Worm (Caenorhabditis elegans): ENCODE data around the gene lit-1.

The lit-1 gene

ce11 chrIII:13710666-13711065, 8.9 kb downstream of the lit-1 start (continued):
- TF ChIP-seq skn-1 (tag; optimal IDR thresholded peaks at IDR 0.05) (no peak), nhr-90 (tag; optimal IDR thresholded peaks at IDR 0.05; ENCODE audit: poor library complexity) (peak; percentile 39), nhr-85 (tag) (peak; percentile 85), unc-30 (tag; optimal IDR thresholded peaks at IDR 0.05) (no peak), aha-1 (tag; optimal IDR thresholded peaks at IDR 0.05) (no peak), nhr-19 (GFP tag; conservative IDR thresholded peaks at IDR 0.05) (no peak), nhr-71 (tag; optimal IDR thresholded peaks at IDR 0.05) (peak; percentile 36)

- no peak for TF ChIP-seq ces-1 (GFP tag; optimal IDR thresholded peaks at IDR 0.05)
- no peak for TF ChIP-seq ceh-8 (GFP tag; optimal IDR thresholded peaks at IDR 0.05)
- TF ChIP-seq nhr-237 (tag; optimal IDR thresholded peaks at IDR 0.05): no peak
- peak; percentile 9 to 22 (median 9) for TF ChIP-seq ceh-82 (tag; optimal IDR thresholded peaks at IDR 0.05)
- no peak for TF ChIP-seq nhr-77 (tag; optimal IDR thresholded peaks at IDR 0.05)
- TF ChIP-seq unc-98 (GFP tag; IDR thresholded peaks at IDR 0.05): no peak
- no peak for TF ChIP-seq F16B12.6 (tag; optimal IDR thresholded peaks at IDR 0.05)
- TF ChIP-seq egl-27 (tag; optimal IDR thresholded peaks at IDR 0.05): no peak
- TF ChIP-seq jun-1 (tag; optimal IDR thresholded peaks at IDR 0.05): peak; percentile 49
- TF ChIP-seq dsc-1 (tag; optimal IDR thresholded peaks at IDR 0.05): peak; percentile 13
- TF ChIP-seq ama-1 (optimal IDR thresholded peaks at IDR 0.05): no peak
- TF ChIP-seq efl-1 (optimal IDR thresholded peaks at IDR 0.05): peak; percentile 26 to 55
- peak in 1 of 2 experiments; percentile 87 for TF ChIP-seq efl-1 (GFP tag; optimal IDR thresholded peaks at IDR 0.05 in 1 of 2)
- no peak for TF ChIP-seq pag-3 (tag; optimal IDR thresholded peaks at IDR 0.05; ENCODE audit: borderline replicate concordance, insufficient read depth)
- TF ChIP-seq nhr-71 (tag; optimal IDR thresholded peaks at IDR 0.05): peak; percentile 63
- TF ChIP-seq sox-4 (tag; optimal IDR thresholded peaks at IDR 0.05): no peak
- no peak for TF ChIP-seq tlp-1 (tag; optimal IDR thresholded peaks at IDR 0.05)
- peak; percentile 17 for TF ChIP-seq tbx-2 (tag; optimal IDR thresholded peaks at IDR 0.05)
- TF ChIP-seq zip-4 (GFP tag; optimal IDR thresholded peaks at IDR 0.05): no peak
- no peak for TF ChIP-seq mef-2 (tag; optimal IDR thresholded peaks at IDR 0.05)
- no peak for TF ChIP-seq nhr-90 (tag; optimal IDR thresholded peaks at IDR 0.05; ENCODE audit: poor library complexity)
- peak; percentile 50 for TF ChIP-seq fkh-10 (GFP tag; optimal IDR thresholded peaks at IDR 0.05)
- TF ChIP-seq lin-35 (GFP tag; optimal IDR thresholded peaks at IDR 0.05): peak in 1 of 2 experiments; percentile 12
- TF ChIP-seq fos-1 (tag; optimal IDR thresholded peaks at IDR 0.05): no peak
- no peak for TF ChIP-seq lin-39 (tag; optimal IDR thresholded peaks at IDR 0.05)
- no peak for TF ChIP-seq ceh-88 (GFP tag; IDR thresholded peaks at IDR 0.05)
- TF ChIP-seq ztf-4 (tag; optimal IDR thresholded peaks at IDR 0.05): peak; percentile 7
- peak; percentile 25 for TF ChIP-seq unc-130 (tag; optimal IDR thresholded peaks at IDR 0.05)
- peak; percentile 0 for TF ChIP-seq xbp-1 (tag; optimal IDR thresholded peaks at IDR 0.05)
- TF ChIP-seq hpl-2 (GFP tag; optimal IDR thresholded peaks at IDR 0.05): no peak
- no peak for TF ChIP-seq hlh-17 (GFP tag; optimal IDR thresholded peaks at IDR 0.05; ENCODE audit: borderline replicate concordance)
- no peak for TF ChIP-seq unc-62 (GFP tag; optimal IDR thresholded peaks at IDR 0.05)
- TF ChIP-seq ztf-11 (tag; optimal IDR thresholded peaks at IDR 0.05): peak in 1 of 2 experiments; percentile 21
- TF ChIP-seq aha-1 (tag; optimal IDR thresholded peaks at IDR 0.05): no peak
- no peak for TF ChIP-seq C16A3.4 (tag; optimal IDR thresholded peaks at IDR 0.05)
- TF ChIP-seq fkh-8 (tag; optimal IDR thresholded peaks at IDR 0.05): peak; percentile 64
- peak; percentile 69 for TF ChIP-seq blmp-1 (tag; optimal IDR thresholded peaks at IDR 0.05)
- no peak for TF ChIP-seq pax-3 (tag; optimal IDR thresholded peaks at IDR 0.05)
- no peak for TF ChIP-seq mab-9 (GFP tag; IDR thresholded peaks at IDR 0.05)
- TF ChIP-seq lsy-2 (tag; optimal IDR thresholded peaks at IDR 0.05): peak; percentile 8 to 36
- no peak for TF ChIP-seq nhr-12 (tag; optimal IDR thresholded peaks at IDR 0.05)
- TF ChIP-seq nhr-19 (GFP tag; conservative IDR thresholded peaks at IDR 0.05): no peak
- peak; percentile 6 for TF ChIP-seq nhr-20 (tag; optimal IDR thresholded peaks at IDR 0.05)
- TF ChIP-seq alr-1 (tag; optimal IDR thresholded peaks at IDR 0.05; ENCODE audit: borderline replicate concordance): no peak
- TF ChIP-seq nhr-28 (tag; optimal IDR thresholded peaks at IDR 0.05): no peak
- no peak for TF ChIP-seq egl-13 (tag; optimal IDR thresholded peaks at IDR 0.05)
- TF ChIP-seq Y116A8C.19 (tag; optimal IDR thresholded peaks at IDR 0.05; ENCODE audit: borderline replicate concordance): no peak
- TF ChIP-seq vab-15 (tag; optimal IDR thresholded peaks at IDR 0.05): no peak
Measured at ce11 chrIII:13712854-13713293, 11.1 kb downstream of the lit-1 start.

Measured in whole organism, L1 larva.